Fruit fly (Drosophila melanogaster) whole organism, prepupa: Measurements from ENCODE around the gene Nubp2.
A peak's percentile ranks its signal among the peaks of the same experiment; 100 is the strongest.

ENCODE experiments used
- Blimp-1 ChIP-seq: fragments of 200-800 bp; sonication (Bioruptor generic); optimal IDR thresholded peaks from 3 replicates; lab custom pipeline; 2017; ENCODE audit warnings: missing biosample characterization, missing genetic modification characterization, mild to moderate bottlenecking, moderate library complexity, missing genetic modification reagents
- CG10631 ChIP-seq: fragments of 200-800 bp; sonication (Bioruptor generic); optimal IDR thresholded peaks from 2 replicates; lab custom pipeline; 2016; ENCODE audit warnings: missing biosample characterization, missing genetic modification characterization
- CG10669 ChIP-seq: fragments of 200-800 bp; sonication (Bioruptor generic); optimal IDR thresholded peaks from 3 replicates; lab custom pipeline; 2018; ENCODE audit warnings: missing biosample characterization, mild to moderate bottlenecking, missing genetic modification characterization, moderate library complexity
- CG11294 ChIP-seq: fragments of 200-800 bp; sonication (Bioruptor generic); IDR thresholded peaks from 2 replicates; pipeline ENCODE4 v1.3.6; 2022; ENCODE audit warnings: missing biosample characterization, missing genetic modification characterization
- CG11762 ChIP-seq: fragments of 200-800 bp; sonication (Bioruptor generic); optimal IDR thresholded peaks from 3 replicates; lab custom pipeline; 2016; ENCODE audit warnings: missing biosample characterization, missing genetic modification characterization; ENCODE audit not compliant: insufficient read depth
- CG11902 ChIP-seq: fragments of 200-800 bp; sonication (Bioruptor generic); optimal IDR thresholded peaks from 3 replicates; lab custom pipeline; 2016; ENCODE audit warnings: missing biosample characterization, missing genetic modification characterization
- CG15336 ChIP-seq: fragments of 200-800 bp; sonication (Bioruptor generic); IDR thresholded peaks from 2 replicates; pipeline ENCODE4 v1.3.6; 2022; ENCODE audit warnings: missing biosample characterization, missing genetic modification characterization
- CG32006 ChIP-seq: fragments of 200-800 bp; sonication (Bioruptor generic); optimal IDR thresholded peaks from 3 replicates; lab custom pipeline; 2017; ENCODE audit warnings: missing biosample characterization, mild to moderate bottlenecking, missing genetic modification characterization
- CG34406 ChIP-seq: fragments of 200-800 bp; sonication (Bioruptor generic); optimal IDR thresholded peaks from 3 replicates; lab custom pipeline; 2016; ENCODE audit warnings: missing biosample characterization, missing genetic modification characterization
- CG3919 ChIP-seq: fragments of 200-800 bp; sonication (Bioruptor generic); optimal IDR thresholded peaks from 3 replicates; lab custom pipeline; 2016; ENCODE audit warnings: missing biosample characterization, missing genetic modification characterization
- CG6163 ChIP-seq: fragments of 200-800 bp; sonication (Bioruptor generic); IDR thresholded peaks from 3 replicates; pipeline ENCODE4 v1.3.6; 2022; ENCODE audit warnings: missing biosample characterization, missing genetic modification characterization
- CG6276 ChIP-seq: fragments of 200-800 bp; sonication (Bioruptor generic); optimal IDR thresholded peaks from 2 replicates; lab custom pipeline; 2017; ENCODE audit warnings: missing biosample characterization, mild to moderate bottlenecking, missing genetic modification characterization
- CG6808 ChIP-seq: fragments of 200-800 bp; sonication (Bioruptor generic); optimal IDR thresholded peaks from 3 replicates; lab custom pipeline; 2017; ENCODE audit warnings: missing biosample characterization, missing genetic modification characterization, mild to moderate bottlenecking, moderate library complexity, missing genetic modification reagents
- CG6854 ChIP-seq: fragments of 200-800 bp; sonication (Bioruptor generic); optimal IDR thresholded peaks from 2 replicates; lab custom pipeline; 2017; ENCODE audit warnings: missing biosample characterization, mild to moderate bottlenecking, missing genetic modification characterization
- CG8119 ChIP-seq: fragments of 200-800 bp; sonication (Bioruptor generic); IDR thresholded peaks from 3 replicates; pipeline ENCODE4 v1.3.6; 2022; ENCODE audit warnings: missing biosample characterization, missing genetic modification characterization
- CG8632 ChIP-seq: fragments of 200-800 bp; sonication (Bioruptor generic); optimal IDR thresholded peaks from 3 replicates; lab custom pipeline; 2016; ENCODE audit warnings: missing biosample characterization, missing genetic modification characterization
- CG9139 ChIP-seq: fragments of 200-800 bp; sonication (Bioruptor generic); optimal IDR thresholded peaks from 3 replicates; lab custom pipeline; 2017; ENCODE audit warnings: missing biosample characterization, mild to moderate bottlenecking, missing genetic modification characterization
- Eip75B ChIP-seq: fragments of 200-800 bp; sonication (Bioruptor generic); optimal IDR thresholded peaks from 3 replicates; lab custom pipeline; 2016; ENCODE audit warnings: missing biosample characterization, missing genetic modification characterization
- Eip78C ChIP-seq: fragments of 200-800 bp; sonication (Bioruptor generic); peaks from one replicate; lab custom pipeline; 2016; ENCODE audit warnings: missing biosample characterization, missing genetic modification characterization
- Eip93F ChIP-seq: fragments of 200-800 bp; sonication (Bioruptor generic); optimal IDR thresholded peaks from 2 replicates; lab custom pipeline; 2016; ENCODE audit warnings: missing biosample characterization, mild to moderate bottlenecking, missing genetic modification characterization
- Ets21C ChIP-seq: fragments of 200-800 bp; sonication (Bioruptor generic); optimal IDR thresholded peaks from 3 replicates; lab custom pipeline; 2016; ENCODE audit warnings: missing biosample characterization, missing genetic modification characterization
- Gug ChIP-seq: fragments of 200-800 bp; sonication (Bioruptor generic); IDR thresholded peaks from 2 replicates; pipeline ENCODE4 v1.3.6; 2022; ENCODE audit warnings: missing biosample characterization, missing genetic modification characterization
- Hr38 ChIP-seq: sonication (Bioruptor generic); optimal IDR thresholded peaks from 2 replicates; lab custom pipeline; 2016; ENCODE audit warnings: missing biosample characterization, missing genetic modification characterization
- Hr39 ChIP-seq: fragments of 200-800 bp; sonication (Bioruptor generic); optimal IDR thresholded peaks from 2 replicates; lab custom pipeline; 2016; ENCODE audit warnings: missing biosample characterization, missing genetic modification characterization
- Lpt ChIP-seq: fragments of 200-800 bp; sonication (Bioruptor generic); optimal IDR thresholded peaks from 3 replicates; lab custom pipeline; 2016; ENCODE audit warnings: missing biosample characterization, missing genetic modification characterization
- Met ChIP-seq: fragments of 200-800 bp; sonication (Bioruptor generic); optimal IDR thresholded peaks from 3 replicates; lab custom pipeline; 2016; ENCODE audit warnings: missing biosample characterization, missing genetic modification characterization
- Sox14 ChIP-seq: fragments of 200-800 bp; sonication (Bioruptor generic); optimal IDR thresholded peaks from 3 replicates; lab custom pipeline; 2016; ENCODE audit warnings: missing biosample characterization, missing genetic modification characterization
- Sox15 ChIP-seq: fragments of 200-800 bp; sonication (Bioruptor generic); optimal IDR thresholded peaks from 3 replicates; lab custom pipeline; 2016; ENCODE audit warnings: missing biosample characterization, missing genetic modification characterization
- achi ChIP-seq: fragments of 200-800 bp; sonication (Bioruptor generic); optimal IDR thresholded peaks from 3 replicates; lab custom pipeline; 2016; ENCODE audit warnings: missing biosample characterization, missing genetic modification characterization
- acj6 ChIP-seq: fragments of 200-800 bp; sonication (Bioruptor generic); optimal IDR thresholded peaks from 3 replicates; lab custom pipeline; 2016; ENCODE audit warnings: missing biosample characterization, missing genetic modification characterization
- cyc ChIP-seq: fragments of 200-800 bp; sonication (Bioruptor generic); optimal IDR thresholded peaks from 3 replicates; lab custom pipeline; 2016; ENCODE audit warnings: missing biosample characterization, missing genetic modification characterization
- eg ChIP-seq: fragments of 200-800 bp; sonication (Bioruptor generic); IDR thresholded peaks from 3 replicates; pipeline ENCODE4 v1.3.6; 2022; ENCODE audit warnings: missing biosample characterization, missing genetic modification characterization
- esn ChIP-seq: fragments of 200-800 bp; sonication (Bioruptor generic); optimal IDR thresholded peaks from 2 replicates; lab custom pipeline; 2016; ENCODE audit warnings: missing biosample characterization, mild to moderate bottlenecking, missing genetic modification characterization, moderate library complexity
- fkh ChIP-seq: fragments of 200-800 bp; sonication (Bioruptor generic); optimal IDR thresholded peaks from 3 replicates; lab custom pipeline; 2017; ENCODE audit warnings: missing biosample characterization, mild to moderate bottlenecking, missing genetic modification characterization, moderate library complexity
- lz ChIP-seq: fragments of 200-800 bp; sonication (Bioruptor generic); optimal IDR thresholded peaks from 3 replicates; lab custom pipeline; 2016; ENCODE audit warnings: missing biosample characterization, missing genetic modification characterization
- net ChIP-seq: fragments of 200-800 bp; sonication (Bioruptor generic); optimal IDR thresholded peaks from 3 replicates; lab custom pipeline; 2016; ENCODE audit warnings: missing biosample characterization, missing genetic modification characterization
- salr ChIP-seq, 2 experiments: fragments of 200-800 bp; sonication (Bioruptor generic); optimal IDR thresholded peaks; 3 replicates each; lab custom pipeline; 2016 to 2018; ENCODE audit warnings: missing biosample characterization in 2 of 2, missing genetic modification characterization in 2 of 2, mild to moderate bottlenecking in 1 of 2
- spab ChIP-seq: fragments of 200-800 bp; sonication (Bioruptor generic); optimal IDR thresholded peaks from 2 replicates; lab custom pipeline; 2017; ENCODE audit warnings: missing biosample characterization, mild to moderate bottlenecking, missing genetic modification characterization, missing genetic modification reagents
- ss ChIP-seq, 2 experiments: fragments of 200-800 bp; sonication (Bioruptor generic); optimal IDR thresholded peaks; 2 replicates in 1 of 2; 3 replicates in 1 of 2; lab custom pipeline; 2017 to 2018; ENCODE audit warnings: mild to moderate bottlenecking in 2 of 2, missing biosample characterization in 2 of 2, missing genetic modification characterization in 2 of 2, moderate library complexity in 1 of 2
- svp ChIP-seq: fragments of 200-800 bp; sonication (Bioruptor generic); peaks from one replicate; lab custom pipeline; 2016; ENCODE audit warnings: missing biosample characterization, missing genetic modification characterization

Gene Nubp2

DNA sequence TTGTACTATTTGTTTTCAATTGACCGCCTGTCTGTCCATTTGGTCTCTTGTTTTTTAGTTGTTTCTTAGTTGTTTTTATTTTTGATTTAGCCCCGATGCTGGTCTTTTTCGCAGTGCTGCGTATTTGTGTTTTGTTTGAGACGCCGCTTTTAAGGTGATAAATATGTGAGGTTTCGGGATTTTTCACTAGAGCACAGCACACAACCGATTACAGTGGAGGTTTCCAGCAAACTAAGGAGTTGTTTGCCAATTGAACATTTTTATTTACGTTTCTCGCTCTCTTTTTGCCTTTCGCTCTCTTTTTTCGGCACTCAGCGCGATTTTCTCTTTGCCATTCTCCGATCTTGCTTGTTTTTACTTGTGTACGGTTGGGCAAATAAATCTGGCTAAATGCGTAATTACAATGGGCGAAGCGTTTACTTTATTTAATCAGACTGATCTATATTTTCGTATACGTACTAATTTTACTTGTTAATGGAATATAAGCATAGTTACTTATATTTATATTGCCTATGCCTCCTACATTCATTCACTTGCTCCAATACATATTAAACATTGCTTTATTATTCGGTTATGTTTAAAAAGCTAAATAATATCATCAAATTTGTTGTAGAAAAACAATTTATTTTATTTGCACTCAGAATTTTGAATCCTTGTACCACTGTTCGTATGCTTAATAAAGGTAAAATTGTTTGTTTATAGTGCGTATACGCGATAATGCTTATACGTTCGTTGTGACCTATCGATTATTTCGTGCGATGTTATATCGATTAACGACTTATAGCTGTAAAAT lies 14.0 kb downstream of the Nubp2 start, which contains the start of gene Rcd2 (continued):
- TF ChIP-seq acj6 (GFP tag; lab: Kevin White, UChicago) (peak; percentile 79), CG8632 (peak; percentile 85), CG11294 (GFP tag; lab: Robert Waterston, UW) (peak; percentile 51), Lpt (peak; percentile 62), CG9139 (GFP tag; lab: Kevin White, UChicago) (peak; percentile 62), Hr38 (GFP tag; lab: Kevin White, UChicago) (no peak), Eip78C (peak; percentile 93), CG11902 (GFP tag; lab: Kevin White, UChicago) (peak; percentile 31), Blimp-1 (GFP tag; lab: Kevin White, UChicago) (peak; percentile 49), CG6808 (peak; percentile 61), salr (GFP tag; optimal IDR thresholded peaks at IDR 0.05; lab: Kevin White, UChicago) (peak in 1 of 2 experiments; percentile 56), Eip75B (GFP tag; lab: Kevin White, UChicago) (peak; percentile 84), CG10631 (peak; percentile 71), CG3919 (GFP tag; lab: Kevin White, UChicago) (peak; percentile 83), Eip93F (GFP tag; lab: Kevin White, UChicago) (no peak), achi (GFP tag; lab: Kevin White, UChicago) (peak; percentile 85)
- TF ChIP-seq, all 60 proteins: peak for 57

DNA sequence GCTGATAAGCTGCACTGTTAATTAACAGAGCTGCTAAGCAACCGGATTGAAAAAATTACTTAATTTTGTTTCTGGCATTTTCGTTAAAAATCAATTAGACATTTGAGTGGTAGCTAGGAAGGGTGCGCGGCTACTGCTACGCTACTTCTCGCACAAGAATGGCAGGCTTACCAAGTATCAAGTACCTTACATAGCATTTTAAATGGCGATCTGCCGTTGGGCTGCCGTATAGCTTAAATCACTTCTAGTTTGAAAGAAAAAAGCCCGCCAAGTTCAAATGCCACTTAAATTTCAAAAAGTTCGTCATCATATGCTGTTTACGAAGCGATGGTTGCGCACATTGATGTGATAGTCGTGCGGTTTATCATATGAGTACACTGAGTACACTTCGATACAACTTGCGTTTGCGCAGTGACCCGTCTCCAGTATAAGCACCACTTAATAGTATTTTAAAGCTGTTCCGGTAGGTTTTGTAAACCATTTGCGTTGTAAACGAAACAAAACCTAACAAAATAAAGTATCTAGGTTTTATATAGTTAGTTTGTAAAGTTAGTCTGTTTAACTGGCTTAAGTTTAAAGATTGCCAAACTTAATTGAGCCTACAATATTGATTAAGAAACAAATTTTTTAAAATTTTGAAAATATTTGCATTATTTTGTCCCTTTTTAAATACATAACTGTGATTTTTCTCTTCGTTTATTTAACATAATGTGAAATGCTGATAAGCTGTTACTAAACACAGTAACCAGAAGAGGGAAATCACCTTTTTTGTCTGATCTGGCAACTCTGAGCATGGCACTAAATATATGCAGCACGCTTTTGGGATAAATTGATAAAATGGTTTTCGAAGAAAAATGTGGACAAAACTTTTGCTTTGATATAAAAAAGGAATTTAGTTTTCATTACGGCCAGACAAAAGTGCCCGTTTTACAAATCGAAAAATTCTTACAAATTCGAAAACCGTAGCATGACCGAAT lies 14.9 kb downstream of the Nubp2 start:
- TF ChIP-seq Gug (GFP tag; lab: Robert Waterston, UW) (no peak), Eip78C (peak; percentile 52), Sox15 (GFP tag; lab: Kevin White, UChicago) (no peak)

DNA sequence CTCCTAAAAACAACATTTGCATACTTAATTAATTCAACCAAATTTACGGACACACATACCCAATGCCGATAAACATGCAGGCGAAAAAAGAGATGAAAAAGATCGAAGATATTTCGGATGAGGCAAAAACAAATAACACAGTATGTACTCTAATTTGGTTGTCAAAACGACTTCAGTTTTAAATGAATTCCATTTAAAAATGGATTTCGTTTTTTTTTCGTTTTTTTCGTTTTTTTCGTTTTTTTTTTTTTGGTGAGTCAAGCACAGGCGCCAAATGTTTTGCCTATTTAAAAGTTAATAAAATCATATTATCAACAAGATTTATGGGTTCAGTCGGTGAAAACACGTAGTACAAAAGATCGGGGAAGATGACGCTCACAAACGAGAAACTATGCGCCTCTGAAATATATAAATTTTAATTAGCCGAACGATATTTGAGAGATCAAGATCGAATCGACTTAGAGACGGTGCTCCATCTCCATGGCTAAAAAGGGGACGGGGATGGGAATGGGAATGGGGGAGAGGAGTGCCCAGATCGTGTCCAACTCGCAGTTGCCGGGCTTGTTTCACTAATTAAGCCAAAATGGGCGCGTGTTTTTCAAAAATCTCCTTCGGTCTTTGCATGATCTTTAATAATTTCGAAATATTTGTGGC lies 22.0 kb downstream of the Nubp2 start:
- TF ChIP-seq ss (GFP tag; optimal IDR thresholded peaks at IDR 0.05; lab: Kevin White, UChicago) (no peak), Hr38 (GFP tag; lab: Kevin White, UChicago) (no peak), Ets21C (GFP tag; lab: Kevin White, UChicago) (no peak), Met (GFP tag; lab: Kevin White, UChicago) (no peak), achi (GFP tag; lab: Kevin White, UChicago) (no peak), CG32006 (GFP tag; lab: Kevin White, UChicago) (no peak), CG8119 (GFP tag; lab: Robert Waterston, UW) (no peak), esn (GFP tag; lab: Kevin White, UChicago) (no peak), eg (GFP tag; lab: Robert Waterston, UW) (no peak), Sox15 (GFP tag; lab: Kevin White, UChicago) (no peak), lz (GFP tag; lab: Kevin White, UChicago) (no peak), CG34406 (no peak), spab (no peak), svp (no peak)
- TF ChIP-seq, all 60 proteins: peak for 0

DNA sequence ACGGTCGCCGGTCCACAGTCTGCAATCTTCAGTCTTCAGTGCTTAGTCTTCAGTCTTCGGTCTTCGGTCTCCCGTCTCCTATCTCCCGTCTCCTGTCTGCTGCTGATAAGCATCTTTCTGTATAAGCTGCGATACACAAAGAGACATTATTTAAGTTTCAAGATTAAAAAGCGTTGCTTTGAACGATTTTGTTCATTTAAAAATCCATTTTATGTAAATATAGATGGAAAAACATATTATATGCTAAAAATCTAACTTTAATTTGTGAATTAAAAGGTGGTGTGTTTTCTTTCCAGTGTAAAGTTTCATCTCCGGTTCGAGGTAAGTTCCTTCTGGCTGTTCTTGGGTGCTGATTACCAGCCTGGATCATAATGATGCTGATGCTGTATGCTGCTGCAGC lies 23.0 kb downstream of the Nubp2 start:
- TF ChIP-seq ss (GFP tag; optimal IDR thresholded peaks at IDR 0.05; lab: Kevin White, UChicago) (peak; percentile 57 to 71), CG15336 (GFP tag; lab: Robert Waterston, UW) (0 out of 2 replicates have a peak, but pooled peaks have one; percentile 33), Eip75B (GFP tag; lab: Kevin White, UChicago) (peak; percentile 67), achi (GFP tag; lab: Kevin White, UChicago) (peak; percentile 52), esn (GFP tag; lab: Kevin White, UChicago) (peak; percentile 78), CG11762 (GFP tag; lab: Kevin White, UChicago) (peak; percentile 9), CG6276 (GFP tag; lab: Kevin White, UChicago) (no peak), CG11902 (GFP tag; lab: Kevin White, UChicago) (peak; percentile 12), CG6854 (no peak), Sox14 (GFP tag; lab: Kevin White, UChicago) (peak; percentile 64), Eip78C (peak; percentile 88), Hr39 (peak; percentile 61), fkh (GFP tag; lab: Kevin White, UChicago) (no peak), svp (peak; percentile 85), net (GFP tag; lab: Kevin White, UChicago) (peak; percentile 54), CG10669 (GFP tag; lab: Kevin White, UChicago) (peak; percentile 76), CG6163 (GFP tag; lab: Robert Waterston, UW) (peak; percentile 60; the same call in 2 of the 3 replicates), Ets21C (GFP tag; lab: Kevin White, UChicago) (peak; percentile 23), Gug (GFP tag; lab: Robert Waterston, UW) (no peak), cyc (peak; percentile 60), lz (GFP tag; lab: Kevin White, UChicago) (peak; percentile 52)
